Worm (Caenorhabditis elegans) whole organism, young adult: ENCODE measurements around the gene trpp-6.

Experiments
- F10E7.11 ChIP-seq: sonication (generic microtip); optimal IDR thresholded peaks from 2 replicates; lab custom pipeline; 2017; ENCODE audit warnings: mild to moderate bottlenecking, missing genetic modification characterization, moderate library complexity, missing compliant biosample characterization
- F33H1.4 ChIP-seq: fragments of 200-800 bp; sonication (Bioruptor generic); IDR thresholded peaks from 2 replicates; pipeline ENCODE4 v1.3.6; 2022; ENCODE audit warnings: missing genetic modification reagents, missing genetic modification characterization, missing compliant biosample characterization
- F39B2.1 ChIP-seq: fragments of 200-800 bp; sonication (Bioruptor generic); IDR thresholded peaks from 2 replicates; pipeline ENCODE4 v1.3.6; 2022; ENCODE audit warnings: missing genetic modification reagents, missing genetic modification characterization, missing compliant biosample characterization
- F57C9.4 ChIP-seq: sonication (generic microtip); optimal IDR thresholded peaks from 2 replicates; lab custom pipeline; 2017; ENCODE audit warnings: mild to moderate bottlenecking, missing genetic modification characterization, missing compliant biosample characterization
- K12H6.12 ChIP-seq: fragments of 200-800 bp; sonication (Bioruptor generic); optimal IDR thresholded peaks from 2 replicates; lab custom pipeline; 2018; ENCODE audit warnings: mild to moderate bottlenecking, missing genetic modification characterization, missing compliant biosample characterization
- T07F8.4 ChIP-seq: sonication (generic microtip); optimal IDR thresholded peaks from 2 replicates; lab custom pipeline; 2016; ENCODE audit warnings: mild to moderate bottlenecking, missing genetic modification characterization, moderate library complexity, missing compliant biosample characterization
- Y53F4B.3 ChIP-seq: fragments of 200-800 bp; sonication (Bioruptor generic); IDR thresholded peaks from 2 replicates; pipeline ENCODE4 v1.3.6; 2022; ENCODE audit warnings: missing genetic modification reagents, missing genetic modification characterization, missing compliant biosample characterization
- Y56A3A.18 ChIP-seq: fragments of 200-800 bp; sonication (Bioruptor generic); IDR thresholded peaks from 2 replicates; pipeline ENCODE4 v1.3.6; 2022; ENCODE audit warnings: missing genetic modification reagents, missing genetic modification characterization, missing compliant biosample characterization
- Y79H2A.3 ChIP-seq: fragments of 200-800 bp; sonication (Bioruptor generic); conservative IDR thresholded peaks from 2 replicates; pipeline ENCODE4 v1.3.6; 2022; ENCODE audit warnings: missing genetic modification reagents, missing genetic modification characterization, missing compliant biosample characterization
- ZK185.1 ChIP-seq: sonication (generic microtip); optimal IDR thresholded peaks from 2 replicates; lab custom pipeline; 2016; ENCODE audit warnings: mild to moderate bottlenecking, missing genetic modification characterization, missing compliant biosample characterization; ENCODE audit not compliant: poor library complexity, severe bottlenecking
- atf-7 ChIP-seq: sonication (generic microtip); optimal IDR thresholded peaks from 2 replicates; lab custom pipeline; 2017; ENCODE audit warnings: mild to moderate bottlenecking, missing genetic modification characterization, missing compliant biosample characterization
- attf-3 ChIP-seq: fragments of 200-800 bp; sonication (Bioruptor generic); conservative IDR thresholded peaks from 2 replicates; pipeline ENCODE4 v1.3.6; 2022; ENCODE audit warnings: missing genetic modification reagents, missing genetic modification characterization, missing compliant biosample characterization
- attf-5 ChIP-seq: fragments of 200-800 bp; sonication (Bioruptor generic); optimal IDR thresholded peaks from 2 replicates; lab custom pipeline; 2018; ENCODE audit warnings: mild to moderate bottlenecking, missing genetic modification characterization, missing compliant biosample characterization
- ceh-40 ChIP-seq: fragments of 200-800 bp; sonication (Bioruptor generic); IDR thresholded peaks from 2 replicates; pipeline ENCODE4 v1.3.6; 2022; ENCODE audit warnings: missing genetic modification characterization, missing compliant biosample characterization
- chd-7 ChIP-seq: sonication (generic microtip); optimal IDR thresholded peaks from 2 replicates; lab custom pipeline; 2016; ENCODE audit warnings: mild to moderate bottlenecking, missing genetic modification characterization, moderate library complexity, missing compliant biosample characterization
- dox-1 ChIP-seq: fragments of 200-800 bp; sonication (Bioruptor generic); IDR thresholded peaks from 2 replicates; pipeline ENCODE4 v1.3.6; 2022; ENCODE audit warnings: missing genetic modification reagents, missing genetic modification characterization, missing compliant biosample characterization
- dpff-1 ChIP-seq: sonication (generic microtip); optimal IDR thresholded peaks from 2 replicates; lab custom pipeline; 2017; ENCODE audit warnings: mild to moderate bottlenecking, missing genetic modification characterization, missing compliant biosample characterization
- dpl-1 ChIP-seq: fragments of 150-350 bp; optimal IDR thresholded peaks from 2 replicates; lab custom pipeline; 2014; ENCODE audit warnings: missing biosample characterization, missing genetic modification reagents, missing genetic modification characterization
- egl-44 ChIP-seq: fragments of 200-800 bp; sonication (Bioruptor generic); IDR thresholded peaks from 2 replicates; pipeline ENCODE4 v1.3.6; 2022; ENCODE audit warnings: missing genetic modification reagents, missing genetic modification characterization, missing compliant biosample characterization
- egrh-3 ChIP-seq: fragments of 200-800 bp; sonication (Bioruptor generic); IDR thresholded peaks from 2 replicates; pipeline ENCODE4 v1.3.6; 2022; ENCODE audit warnings: missing genetic modification reagents, missing genetic modification characterization, missing compliant biosample characterization
- ekl-4 ChIP-seq: fragments of 200-800 bp; sonication (Bioruptor generic); IDR thresholded peaks from 2 replicates; pipeline ENCODE4 v1.3.6; 2022; ENCODE audit warnings: missing genetic modification reagents, missing genetic modification characterization, missing compliant biosample characterization
- him-1 ChIP-seq: sonication (generic microtip); optimal IDR thresholded peaks from 2 replicates; lab custom pipeline; 2016; ENCODE audit warnings: missing genotype, missing genetic modification reagents, missing genetic modification characterization, missing compliant biosample characterization
- hlh-26 ChIP-seq: fragments of 200-800 bp; sonication (Bioruptor generic); conservative IDR thresholded peaks from 2 replicates; pipeline ENCODE4 v1.3.6; 2022; ENCODE audit warnings: missing genetic modification reagents, missing genetic modification characterization, missing compliant biosample characterization
- hmg-1.2 ChIP-seq: fragments of 200-800 bp; sonication (Bioruptor generic); IDR thresholded peaks from 2 replicates; pipeline ENCODE4 v1.3.6; 2022; ENCODE audit warnings: missing genetic modification reagents, missing genetic modification characterization, missing compliant biosample characterization
- let-526 ChIP-seq: fragments of 200-800 bp; sonication (Bioruptor generic); IDR thresholded peaks from 2 replicates; pipeline ENCODE4 v1.3.6; 2022; ENCODE audit warnings: missing genetic modification reagents, missing genetic modification characterization, missing compliant biosample characterization
- lin-54 ChIP-seq: fragments of 200-800 bp; sonication (Bioruptor generic); optimal IDR thresholded peaks from 2 replicates; lab custom pipeline; 2018; ENCODE audit warnings: mild to moderate bottlenecking, missing genetic modification characterization, missing compliant biosample characterization
- lsl-1 ChIP-seq: fragments of 200-800 bp; sonication (Bioruptor generic); optimal IDR thresholded peaks from 2 replicates; lab custom pipeline; 2018; ENCODE audit warnings: mild to moderate bottlenecking, missing genetic modification characterization, moderate library complexity, missing compliant biosample characterization
- madf-3 ChIP-seq: fragments of 200-800 bp; sonication (Bioruptor generic); IDR thresholded peaks from 2 replicates; pipeline ENCODE4 v1.3.6; 2022; ENCODE audit warnings: missing genetic modification reagents, missing genetic modification characterization, missing compliant biosample characterization
- madf-6 ChIP-seq: fragments of 200-800 bp; sonication (Bioruptor generic); IDR thresholded peaks from 2 replicates; pipeline ENCODE4 v1.3.6; 2022; ENCODE audit warnings: missing genetic modification reagents, missing genetic modification characterization, missing compliant biosample characterization
- madf-8 ChIP-seq: fragments of 200-800 bp; sonication (Bioruptor generic); conservative IDR thresholded peaks from 2 replicates; pipeline ENCODE4 v1.3.6; 2022; ENCODE audit warnings: missing genetic modification reagents, missing genetic modification characterization, missing compliant biosample characterization
- mel-28 ChIP-seq: sonication (generic microtip); optimal IDR thresholded peaks from 2 replicates; lab custom pipeline; 2016; ENCODE audit warnings: borderline replicate concordance, mild to moderate bottlenecking, missing genetic modification characterization, missing compliant biosample characterization
- mes-4 ChIP-seq: sonication (generic microtip); optimal IDR thresholded peaks from 2 replicates; lab custom pipeline; 2016; ENCODE audit warnings: missing genotype, missing genetic modification characterization, missing compliant biosample characterization
- nfya-1 ChIP-seq: sonication (generic microtip); optimal IDR thresholded peaks from 2 replicates; lab custom pipeline; 2017; ENCODE audit warnings: antibody characterized with exemption, missing compliant biosample characterization, missing genetic modification characterization, borderline replicate concordance; ENCODE audit not compliant: insufficient read depth
- nfya-2 ChIP-seq: fragments of 200-800 bp; sonication (Bioruptor generic); IDR thresholded peaks from 2 replicates; pipeline ENCODE4 v1.3.6; 2022; ENCODE audit warnings: missing genetic modification reagents, missing genetic modification characterization, missing compliant biosample characterization
- nhr-120 ChIP-seq: fragments of 200-800 bp; sonication (Bioruptor generic); IDR thresholded peaks from 2 replicates; pipeline ENCODE4 v1.3.6; 2022; ENCODE audit warnings: missing genetic modification characterization, missing compliant biosample characterization
- nhr-179 ChIP-seq: sonication (generic microtip); optimal IDR thresholded peaks from 2 replicates; lab custom pipeline; 2016; ENCODE audit warnings: mild to moderate bottlenecking, missing genetic modification characterization, missing compliant biosample characterization
- nhr-27 ChIP-seq: fragments of 200-800 bp; sonication (Bioruptor generic); optimal IDR thresholded peaks from 2 replicates; lab custom pipeline; 2018; ENCODE audit warnings: mild to moderate bottlenecking, missing genetic modification characterization, moderate library complexity, missing compliant biosample characterization
- nhr-90 ChIP-seq: sonication (generic microtip); optimal IDR thresholded peaks from 2 replicates; lab custom pipeline; 2016; ENCODE audit warnings: missing genotype, mild to moderate bottlenecking, missing genetic modification characterization, missing compliant biosample characterization
- pha-4 ChIP-seq: fragments of 150-350 bp; sonication (generic microtip); optimal IDR thresholded peaks from 2 replicates; lab custom pipeline; 2014; ENCODE audit warnings: missing biosample characterization, missing genetic modification reagents, missing genetic modification characterization
- rcor-1 ChIP-seq: fragments of 200-800 bp; sonication (Bioruptor generic); IDR thresholded peaks from 2 replicates; pipeline ENCODE4 v1.3.6; 2022; ENCODE audit warnings: missing genetic modification reagents, missing genetic modification characterization, missing compliant biosample characterization
- repo-1 ChIP-seq: sonication (generic microtip); optimal IDR thresholded peaks from 2 replicates; lab custom pipeline; 2017; ENCODE audit warnings: mild to moderate bottlenecking, missing genetic modification characterization, missing compliant biosample characterization
- rpc-1 ChIP-seq, 2 experiments: fragments of 150-350 bp in 1 of 2; sonication (generic microtip) in 1 of 2; optimal IDR thresholded peaks; 2 replicates each; lab custom pipeline; 2014 to 2018; ENCODE audit warnings: missing biosample characterization in 1 of 2, missing genetic modification characterization in 1 of 2, missing genetic modification reagents in 1 of 2, missing genotype in 1 of 2
- snpc-3.4 ChIP-seq: sonication (generic microtip); optimal IDR thresholded peaks from 2 replicates; lab custom pipeline; 2017; ENCODE audit warnings: missing genetic modification characterization, mild to moderate bottlenecking, missing compliant biosample characterization, antibody characterized with exemption, moderate library complexity, missing genotype, missing genetic modification reagents
- tbx-9 ChIP-seq: sonication (generic microtip); optimal IDR thresholded peaks from 2 replicates; lab custom pipeline; 2016; ENCODE audit warnings: borderline replicate concordance, missing genetic modification characterization, inconsistent platforms, missing compliant biosample characterization
- tlf-1 ChIP-seq: fragments of 200-800 bp; sonication (Bioruptor generic); optimal IDR thresholded peaks from 2 replicates; lab custom pipeline; 2018; ENCODE audit warnings: mild to moderate bottlenecking, missing genetic modification characterization, missing compliant biosample characterization
- unc-130 ChIP-seq: sonication (generic microtip); optimal IDR thresholded peaks from 2 replicates; lab custom pipeline; 2016; ENCODE audit warnings: missing genetic modification reagents, missing genetic modification characterization, missing compliant biosample characterization
- unc-62 ChIP-seq: fragments of 150-350 bp; optimal IDR thresholded peaks from 2 replicates; lab custom pipeline; 2014; ENCODE audit warnings: missing biosample characterization, missing genetic modification reagents, missing genetic modification characterization
- ztf-22 ChIP-seq: fragments of 200-800 bp; sonication (Bioruptor generic); optimal IDR thresholded peaks from 2 replicates; lab custom pipeline; 2018; ENCODE audit warnings: mild to moderate bottlenecking, missing genetic modification characterization, moderate library complexity, missing compliant biosample characterization
- ztf-25 ChIP-seq: fragments of 200-800 bp; sonication (Bioruptor generic); IDR thresholded peaks from 2 replicates; pipeline ENCODE4 v1.3.6; 2022; ENCODE audit warnings: missing genetic modification reagents, missing genetic modification characterization, missing compliant biosample characterization

The trpp-6 gene

DNA sequence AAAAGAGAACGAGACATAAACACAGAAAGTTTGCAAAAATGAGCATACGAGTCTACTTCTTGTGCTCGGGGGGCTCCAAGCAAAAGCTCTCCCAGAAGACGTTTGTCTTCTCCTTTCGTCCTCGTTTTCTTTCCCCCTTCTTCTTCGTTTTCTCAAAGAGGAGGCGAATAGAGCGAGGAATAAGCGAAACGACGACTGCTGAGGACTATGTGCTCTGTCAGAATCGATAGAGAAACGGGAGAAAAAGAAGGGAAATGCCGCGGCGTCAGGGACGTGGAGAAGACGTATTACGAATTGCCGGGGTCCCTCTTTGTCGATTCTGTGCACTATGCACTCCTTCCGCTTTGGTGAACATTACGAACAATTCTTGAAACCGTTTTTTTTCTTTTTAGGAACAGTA, 13.3 kb upstream of the trpp-6 start (continued):
- TF ChIP-seq F10E7.11 (peak; percentile 33), let-526 (GFP tag; lab: Robert Waterston, UW) (no peak), dpff-1 (tag; lab: Kevin White, UChicago) (no peak), nfya-2 (GFP tag; lab: Robert Waterston, UW) (no peak), mel-28 (tag; lab: Kevin White, UChicago) (no peak), egrh-3 (GFP tag; lab: Robert Waterston, UW) (no peak), him-1 (tag; lab: Kevin White, UChicago) (no peak), repo-1 (tag; lab: Kevin White, UChicago) (no peak), Y79H2A.3 (GFP tag; lab: Robert Waterston, UW) (no peak), hmg-1.2 (GFP tag; lab: Robert Waterston, UW) (0 out of 2 replicates have a peak, but pooled peaks have one; percentile 19), hlh-26 (no peak), ceh-40 (no peak), Y53F4B.3 (no peak), F33H1.4 (no peak), lsl-1 (GFP tag; lab: Kevin White, UChicago) (no peak), egl-44 (GFP tag; lab: Robert Waterston, UW) (no peak), T07F8.4 (no peak), ztf-22 (GFP tag; lab: Kevin White, UChicago) (no peak), unc-130 (GFP tag; lab: Kevin White, UChicago) (no peak), snpc-3.4 (tag; lab: Kevin White, UChicago) (peak; percentile 16), madf-3 (GFP tag; lab: Robert Waterston, UW) (no peak), nfya-1 (tag; lab: Kevin White, UChicago) (no peak), lin-54 (GFP tag; lab: Kevin White, UChicago) (no peak), chd-7 (tag; lab: Kevin White, UChicago) (peak; percentile 24), ztf-25 (GFP tag; lab: Robert Waterston, UW) (no peak), K12H6.12 (tag; lab: Kevin White, UChicago) (peak; percentile 13), atf-7 (peak; percentile 28), dpl-1 (GFP tag; lab: Kevin White, UChicago) (no peak), rcor-1 (peak; percentile 20; the same call in 1 of the 2 replicates), madf-8 (no peak), F57C9.4 (tag; lab: Kevin White, UChicago) (no peak), ekl-4 (peak; percentile 46; the same call in 1 of the 2 replicates), rpc-1 (optimal IDR thresholded peaks at IDR 0.05; lab: Kevin White, UChicago) (no peak), rpc-1 (tag; optimal IDR thresholded peaks at IDR 0.05; lab: Kevin White, UChicago) (no peak), nhr-120 (GFP tag; lab: Robert Waterston, UW) (no peak), ZK185.1 (tag; lab: Kevin White, UChicago) (peak; percentile 21), pha-4 (tag; lab: Kevin White, UChicago) (no peak), nhr-179 (no peak), unc-62 (no peak), attf-5 (GFP tag; lab: Kevin White, UChicago) (peak; percentile 28), mes-4 (tag; lab: Kevin White, UChicago) (no peak), F39B2.1 (GFP tag; lab: Robert Waterston, UW) (no peak), attf-3 (GFP tag; lab: Robert Waterston, UW) (0 out of 2 replicates have a peak, but pooled peaks have one; percentile 23), tlf-1 (no peak), nhr-90 (tag; lab: Kevin White, UChicago) (no peak), nhr-27 (tag; lab: Kevin White, UChicago) (no peak), Y56A3A.18 (GFP tag; lab: Robert Waterston, UW) (no peak), tbx-9 (tag; lab: Kevin White, UChicago) (no peak), dox-1 (GFP tag; lab: Robert Waterston, UW) (no peak), madf-6 (GFP tag; lab: Robert Waterston, UW) (peak; percentile 50; the same call in 1 of the 2 replicates)
